Fruit fly (Drosophila melanogaster) whole organism, embryonic: ENCODE measurements around the gene tws.

Source experiments
- Abd-B ChIP-seq: fragments of 200-800 bp; sonication (Bioruptor generic); optimal IDR thresholded peaks from 2 replicates; lab custom pipeline; 2018; ENCODE audit warnings: missing biosample characterization, mild to moderate bottlenecking, missing genetic modification characterization, moderate library complexity
- Antp ChIP-seq: fragments of 200-800 bp; sonication (Bioruptor generic); optimal IDR thresholded peaks from 3 replicates; lab custom pipeline; 2016; ENCODE audit warnings: missing biosample characterization, missing genetic modification characterization
- B-H1 ChIP-seq: fragments of 200-800 bp; sonication (Bioruptor generic); IDR thresholded peaks from 3 replicates; pipeline ENCODE4 v1.3.6; 2022; ENCODE audit warnings: missing biosample characterization, missing genetic modification characterization
- Bdp1 ChIP-seq: fragments of 200-800 bp; sonication (Bioruptor generic); optimal IDR thresholded peaks from 3 replicates; lab custom pipeline; 2016; ENCODE audit warnings: missing biosample characterization, missing genetic modification characterization
- Bgb ChIP-seq: fragments of 200-800 bp; sonication (Bioruptor generic); IDR thresholded peaks from 2 replicates; pipeline ENCODE4 v1.3.6; 2022; ENCODE audit warnings: missing biosample characterization, missing genetic modification characterization; ENCODE audit not compliant: partially characterized antibody
- CG11398 ChIP-seq: fragments of 200-800 bp; sonication (Bioruptor generic); optimal IDR thresholded peaks from 2 replicates; lab custom pipeline; 2016; ENCODE audit warnings: missing biosample characterization, missing genetic modification characterization
- CG11504 ChIP-seq: fragments of 200-800 bp; sonication (Bioruptor generic); optimal IDR thresholded peaks from 3 replicates; lab custom pipeline; 2019; ENCODE audit warnings: missing biosample characterization, mild to moderate bottlenecking, missing genetic modification characterization, moderate library complexity
- CG11560 ChIP-seq: fragments of 200-800 bp; sonication (Bioruptor generic); IDR thresholded peaks from 3 replicates; pipeline ENCODE4 v1.3.6; 2022; ENCODE audit warnings: missing biosample characterization, missing genetic modification characterization
- CG14860 ChIP-seq: fragments of 200-800 bp; sonication (Bioruptor generic); IDR thresholded peaks from 3 replicates; pipeline ENCODE4 v1.3.6; 2022; ENCODE audit warnings: missing biosample characterization, missing genetic modification characterization; ENCODE audit not compliant: partially characterized antibody
- CG15269 ChIP-seq: fragments of 200-800 bp; sonication (Bioruptor generic); optimal IDR thresholded peaks from 2 replicates; lab custom pipeline; 2018; ENCODE audit warnings: missing biosample characterization, mild to moderate bottlenecking, missing genetic modification characterization, moderate library complexity
- CG15601 ChIP-seq: fragments of 200-800 bp; sonication (Bioruptor generic); optimal IDR thresholded peaks from 3 replicates; lab custom pipeline; 2019; ENCODE audit warnings: missing biosample characterization, mild to moderate bottlenecking, missing genetic modification characterization, moderate library complexity
- CG1603 ChIP-seq: fragments of 200-800 bp; sonication (Bioruptor generic); optimal IDR thresholded peaks from 2 replicates; lab custom pipeline; 2019; ENCODE audit warnings: missing biosample characterization, mild to moderate bottlenecking, missing genetic modification characterization, moderate library complexity
- CG17186 ChIP-seq: fragments of 200-800 bp; sonication (Bioruptor generic); optimal IDR thresholded peaks from 3 replicates; lab custom pipeline; 2017; ENCODE audit warnings: missing biosample characterization, missing genetic modification reagents, missing genetic modification characterization
- CG17385 ChIP-seq: fragments of 200-800 bp; sonication (Bioruptor generic); optimal IDR thresholded peaks from 3 replicates; lab custom pipeline; 2018; ENCODE audit warnings: missing biosample characterization, mild to moderate bottlenecking, missing genetic modification characterization
- CG18011 ChIP-seq: fragments of 200-800 bp; sonication (Bioruptor generic); optimal IDR thresholded peaks from 2 replicates; lab custom pipeline; 2017; ENCODE audit warnings: missing biosample characterization, missing genetic modification characterization, mild to moderate bottlenecking, moderate library complexity, missing genotype
- CG30020 ChIP-seq: fragments of 200-800 bp; optimal IDR thresholded peaks from 2 replicates; lab custom pipeline; 2019; ENCODE audit warnings: missing biosample characterization, mild to moderate bottlenecking, missing genetic modification characterization, moderate library complexity
- CG31224 ChIP-seq: fragments of 200-800 bp; sonication (Bioruptor generic); IDR thresholded peaks from 2 replicates; pipeline ENCODE4 v1.3.6; 2022; ENCODE audit warnings: missing biosample characterization, missing genetic modification characterization
- CG34376 ChIP-seq: fragments of 200-800 bp; sonication (Bioruptor generic); optimal IDR thresholded peaks from 2 replicates; lab custom pipeline; 2018; ENCODE audit warnings: missing biosample characterization, mild to moderate bottlenecking, missing genetic modification characterization
- CG4404 ChIP-seq: fragments of 200-800 bp; sonication (Bioruptor generic); IDR thresholded peaks from 2 replicates; pipeline ENCODE4 v1.3.6; 2022; ENCODE audit warnings: missing biosample characterization, missing genetic modification characterization
- CG7271 ChIP-seq: fragments of 200-800 bp; sonication (Bioruptor generic); optimal IDR thresholded peaks from 2 replicates; lab custom pipeline; 2018; ENCODE audit warnings: missing biosample characterization, mild to moderate bottlenecking, missing genetic modification characterization, moderate library complexity
- CG7372 ChIP-seq: fragments of 200-800 bp; sonication (Bioruptor generic); IDR thresholded peaks from 2 replicates; pipeline ENCODE4 v1.3.6; 2022; ENCODE audit warnings: missing biosample characterization, missing genetic modification characterization
- CG8089 ChIP-seq: fragments of 200-800 bp; sonication (Bioruptor generic); optimal IDR thresholded peaks from 3 replicates; lab custom pipeline; 2016; ENCODE audit warnings: missing biosample characterization, missing genetic modification characterization
- CG8290 ChIP-seq, 3 experiments: fragments of 200-800 bp; sonication (Bioruptor generic); optimal IDR thresholded peaks; 2 replicates each; lab custom pipeline; 2016 to 2019; ENCODE audit warnings: missing biosample characterization in 3 of 3, missing genetic modification characterization in 3 of 3, mild to moderate bottlenecking in 2 of 3, moderate library complexity in 1 of 3
- CrebB ChIP-seq: fragments of 200-800 bp; sonication (Bioruptor generic); optimal IDR thresholded peaks from 3 replicates; lab custom pipeline; 2018; ENCODE audit warnings: missing biosample characterization, mild to moderate bottlenecking, missing genetic modification characterization
- ERR ChIP-seq: fragments of 200-800 bp; sonication (Bioruptor generic); optimal IDR thresholded peaks from 2 replicates; lab custom pipeline; 2016; ENCODE audit warnings: missing biosample characterization, missing genetic modification characterization
- Ets97D ChIP-seq: fragments of 200-800 bp; sonication (Bioruptor generic); optimal IDR thresholded peaks from 3 replicates; lab custom pipeline; 2016; ENCODE audit warnings: missing biosample characterization, missing genetic modification characterization
- Fer3 ChIP-seq: fragments of 200-800 bp; sonication (Bioruptor generic); optimal IDR thresholded peaks from 2 replicates; lab custom pipeline; 2018; ENCODE audit warnings: missing biosample characterization, mild to moderate bottlenecking, missing genetic modification characterization, moderate library complexity
- Hr3 ChIP-seq: fragments of 200-800 bp; sonication (Bioruptor generic); optimal IDR thresholded peaks from 3 replicates; lab custom pipeline; 2016; ENCODE audit warnings: missing biosample characterization, missing genetic modification characterization
- Hr39 ChIP-seq: fragments of >200 bp; optimal IDR thresholded peaks from 2 replicates; lab custom pipeline; 2017
- Nf-YB ChIP-seq: fragments of 200-800 bp; sonication (Bioruptor generic); optimal IDR thresholded peaks from 3 replicates; lab custom pipeline; 2019; ENCODE audit warnings: missing biosample characterization, mild to moderate bottlenecking, missing genetic modification characterization, moderate library complexity
- Six4 ChIP-seq: fragments of 200-800 bp; sonication (Bioruptor generic); optimal IDR thresholded peaks from 2 replicates; lab custom pipeline; 2016; ENCODE audit warnings: missing biosample characterization, missing genetic modification characterization
- YL-1 ChIP-seq: fragments of 200-800 bp; sonication (Bioruptor generic); optimal IDR thresholded peaks from 3 replicates; lab custom pipeline; 2017; ENCODE audit warnings: missing biosample characterization, mild to moderate bottlenecking, missing genetic modification characterization
- ase ChIP-seq: fragments of 200-800 bp; sonication (Bioruptor generic); IDR thresholded peaks from 3 replicates; pipeline ENCODE4 v1.3.6; 2022; ENCODE audit warnings: missing biosample characterization, missing genetic modification characterization
- bowl ChIP-seq: fragments of 200-800 bp; sonication (Bioruptor generic); IDR thresholded peaks from 2 replicates; pipeline ENCODE4 v1.3.6; 2022; ENCODE audit warnings: missing biosample characterization, missing genetic modification characterization
- bsh ChIP-seq, 2 experiments: fragments of 200-800 bp; sonication (Bioruptor generic); optimal IDR thresholded peaks; 2 replicates each; lab custom pipeline; 2017 to 2018; ENCODE audit warnings: mild to moderate bottlenecking in 2 of 2, missing biosample characterization in 2 of 2, missing genetic modification characterization in 2 of 2, moderate library complexity in 1 of 2
- cg ChIP-seq: fragments of 200-800 bp; sonication (Bioruptor generic); optimal IDR thresholded peaks from 3 replicates; lab custom pipeline; 2019; ENCODE audit warnings: missing biosample characterization, mild to moderate bottlenecking, missing genetic modification characterization, moderate library complexity
- crc ChIP-seq: fragments of 200-800 bp; sonication (Bioruptor generic); optimal IDR thresholded peaks from 2 replicates; lab custom pipeline; 2016; ENCODE audit warnings: missing biosample characterization, missing genetic modification characterization
- crp ChIP-seq, 2 experiments: fragments of 200-800 bp; sonication (Bioruptor generic); optimal IDR thresholded peaks; 2 replicates in 1 of 2; 3 replicates in 1 of 2; lab custom pipeline; 2017; ENCODE audit warnings: missing biosample characterization in 2 of 2, missing genetic modification characterization in 2 of 2, mild to moderate bottlenecking in 1 of 2, moderate library complexity in 1 of 2
- emc ChIP-seq: fragments of 200-800 bp; sonication (Bioruptor generic); optimal IDR thresholded peaks from 2 replicates; lab custom pipeline; 2016; ENCODE audit warnings: missing biosample characterization, missing genetic modification characterization
- fd102C ChIP-seq: fragments of 200-800 bp; sonication (Bioruptor generic); optimal IDR thresholded peaks from 2 replicates; lab custom pipeline; 2018; ENCODE audit warnings: missing biosample characterization, mild to moderate bottlenecking, missing genetic modification characterization, moderate library complexity
- gem ChIP-seq: fragments of 200-800 bp; sonication (Bioruptor generic); optimal IDR thresholded peaks from 2 replicates; lab custom pipeline; 2019; ENCODE audit warnings: missing biosample characterization, mild to moderate bottlenecking, missing genetic modification characterization, moderate library complexity
- gt ChIP-seq: fragments of 200-800 bp; sonication (Bioruptor generic); IDR thresholded peaks from 2 replicates; pipeline ENCODE4 v1.3.6; 2022; ENCODE audit warnings: missing biosample characterization, missing genetic modification characterization
- kay ChIP-seq: fragments of 200-800 bp; sonication (Bioruptor generic); optimal IDR thresholded peaks from 2 replicates; lab custom pipeline; 2016; ENCODE audit warnings: missing biosample characterization, missing genetic modification characterization
- lola ChIP-seq, 3 experiments: fragments of >200 bp in 2 of 3; fragments of 200-800 bp in 1 of 3; sonication (Bioruptor generic) in 1 of 3; optimal IDR thresholded peaks; 2 replicates each; lab custom pipeline; 2017 to 2019; ENCODE audit warnings: missing biosample characterization in 3 of 3, missing genetic modification characterization in 3 of 3, mild to moderate bottlenecking in 1 of 3, moderate library complexity in 1 of 3
- odd ChIP-seq: fragments of 200-800 bp; sonication (Bioruptor generic); optimal IDR thresholded peaks from 2 replicates; lab custom pipeline; 2017; ENCODE audit warnings: missing biosample characterization, mild to moderate bottlenecking, missing genetic modification characterization
- salm ChIP-seq: fragments of 200-800 bp; sonication (Bioruptor generic); optimal IDR thresholded peaks from 2 replicates; lab custom pipeline; 2018; ENCODE audit warnings: missing biosample characterization, mild to moderate bottlenecking, missing genetic modification characterization
- vfl ChIP-seq: fragments of 200-800 bp; sonication (Bioruptor generic); optimal IDR thresholded peaks from 2 replicates; lab custom pipeline; 2016; ENCODE audit warnings: missing biosample characterization, missing genetic modification characterization
- wdn ChIP-seq: fragments of 200-800 bp; sonication (Bioruptor generic); IDR thresholded peaks from 2 replicates; pipeline ENCODE4 v1.3.6; 2022; ENCODE audit warnings: missing biosample characterization, missing genetic modification characterization

tws gene

dm6 chr3R:10139649-10140598 lies at the start of gene tws (continued):
- TF ChIP-seq CG11398 (GFP tag; lab: Kevin White, UChicago): no peak
- TF ChIP-seq wdn (GFP tag; lab: Robert Waterston, UW): peak; percentile 58
- no peak for TF ChIP-seq gt (GFP tag; lab: Robert Waterston, UW)
- TF ChIP-seq Bgb (GFP tag; lab: Robert Waterston, UW): peak; percentile 46; the same call in 1 of the 2 replicates
- peak; percentile 72 for TF ChIP-seq CG1603 (tag; lab: Kevin White, UChicago)
- no peak for TF ChIP-seq CG7372 (GFP tag; lab: Robert Waterston, UW)
- TF ChIP-seq lola (GFP tag; optimal IDR thresholded peaks at IDR 0.05; lab: Kevin White, UChicago): peak in 1 of 3 experiments; percentile 47
- TF ChIP-seq Ets97D (GFP tag; lab: Kevin White, UChicago): no peak
- no peak for TF ChIP-seq Six4 (GFP tag; lab: Kevin White, UChicago)
- no peak for TF ChIP-seq Bdp1
- TF ChIP-seq bsh (GFP tag; optimal IDR thresholded peaks at IDR 0.05; lab: Kevin White, UChicago): peak; percentile 6 to 23
- TF ChIP-seq cg: no peak
- no peak for TF ChIP-seq ERR
- TF ChIP-seq CG11560 (tag; lab: Robert Waterston, UW): no peak
- peak; percentile 57 for TF ChIP-seq CG11504 (tag; lab: Kevin White, UChicago)
- peak; percentile 67 for TF ChIP-seq gem (tag; lab: Kevin White, UChicago)
- no peak for TF ChIP-seq CG17186
- no peak for TF ChIP-seq Abd-B
- no peak for TF ChIP-seq CG30020
- peak; percentile 10 for TF ChIP-seq CG15601
- peak; percentile 52 for TF ChIP-seq odd
- TF ChIP-seq Hr39 (lab: Kevin White, UChicago): no peak
- TF ChIP-seq ase (GFP tag; lab: Robert Waterston, UW): no peak
- TF ChIP-seq B-H1 (GFP tag; lab: Robert Waterston, UW): no peak; the same call in 2 of the 3 replicates
- peak; percentile 6 for TF ChIP-seq crc (GFP tag; lab: Kevin White, UChicago)
- TF ChIP-seq kay (GFP tag; lab: Kevin White, UChicago): no peak
- TF ChIP-seq CG8290 (GFP tag; optimal IDR thresholded peaks at IDR 0.05; lab: Kevin White, UChicago): no peak
- TF ChIP-seq CG8290 (tag; optimal IDR thresholded peaks at IDR 0.05; lab: Kevin White, UChicago): peak in 1 of 2 experiments; percentile 94
- TF ChIP-seq crp (GFP tag; optimal IDR thresholded peaks at IDR 0.05; lab: Kevin White, UChicago): no peak
- no peak for TF ChIP-seq Nf-YB
- peak; percentile 36 for TF ChIP-seq CG34376
- no peak for TF ChIP-seq fd102C (GFP tag; lab: Kevin White, UChicago)
- TF ChIP-seq vfl: no peak
- peak; percentile 37 for TF ChIP-seq CG8089 (GFP tag; lab: Kevin White, UChicago)
- TF ChIP-seq emc (GFP tag; lab: Kevin White, UChicago): no peak
- TF ChIP-seq CG4404 (GFP tag; lab: Robert Waterston, UW): no peak
- peak; percentile 30; the same call in 1 of the 2 replicates for TF ChIP-seq CG31224 (GFP tag; lab: Robert Waterston, UW)
- TF ChIP-seq Fer3 (tag; lab: Kevin White, UChicago): no peak
- TF ChIP-seq CG14860 (GFP tag; lab: Robert Waterston, UW): no peak
- TF ChIP-seq CrebB (tag; lab: Kevin White, UChicago): peak; percentile 77
- no peak for TF ChIP-seq bowl
- no peak for TF ChIP-seq salm
- TF ChIP-seq CG17385: peak; percentile 30
- peak; percentile 65 for TF ChIP-seq CG15269
- TF ChIP-seq Antp: no peak
- TF ChIP-seq Hr3 (GFP tag; lab: Kevin White, UChicago): peak; percentile 16
- no peak for TF ChIP-seq CG18011 (GFP tag; lab: Kevin White, UChicago)
- no peak for TF ChIP-seq CG7271 (tag; lab: Kevin White, UChicago)
- no peak for TF ChIP-seq YL-1
